Worm (Caenorhabditis elegans) whole organism, late embryonic: ENCODE data around the gene tpa-1.

ENCODE experiments used
- ceh-31 ChIP-seq: sonication (generic microtip); optimal IDR thresholded peaks from 2 replicates; lab custom pipeline; 2016; ENCODE audit warnings: missing genetic modification characterization, missing compliant biosample characterization
- che-1 ChIP-seq: sonication (generic microtip); optimal IDR thresholded peaks from 2 replicates; lab custom pipeline; 2016; ENCODE audit warnings: mild to moderate bottlenecking, missing genetic modification characterization, missing compliant biosample characterization
- hlh-13 ChIP-seq: fragments of 200-800 bp; sonication (Bioruptor generic); optimal IDR thresholded peaks from 2 replicates; lab custom pipeline; 2018; ENCODE audit warnings: mild to moderate bottlenecking, missing genetic modification characterization, missing compliant biosample characterization
- pat-9 ChIP-seq: fragments of 200-800 bp; sonication (Bioruptor generic); optimal IDR thresholded peaks from 2 replicates; lab custom pipeline; 2018; ENCODE audit warnings: mild to moderate bottlenecking, missing genetic modification characterization, moderate library complexity, missing compliant biosample characterization
- pha-4 ChIP-seq: fragments of 150-350 bp; optimal IDR thresholded peaks from 2 replicates; lab custom pipeline; 2018; ENCODE audit warnings: missing biosample characterization, missing genetic modification reagents, missing genetic modification characterization
- pqm-1 ChIP-seq: sonication (generic microtip); optimal IDR thresholded peaks from 2 replicates; lab custom pipeline; 2016; ENCODE audit warnings: missing genetic modification characterization, missing compliant biosample characterization
- sox-4 ChIP-seq: sonication (generic microtip); optimal IDR thresholded peaks from 2 replicates; lab custom pipeline; 2017; ENCODE audit warnings: mild to moderate bottlenecking, missing genetic modification characterization, inconsistent platforms, missing compliant biosample characterization
- zip-5 ChIP-seq: sonication (generic microtip); optimal IDR thresholded peaks from 2 replicates; lab custom pipeline; 2016; ENCODE audit warnings: missing genetic modification characterization, missing compliant biosample characterization

ce11 chrIV:76070-76469 lies 15.7 kb upstream of the tpa-1 start, which contains the start of gene T05C7.8:
- TF ChIP-seq ceh-31 (no peak), hlh-13 (GFP tag; lab: Kevin White, UChicago) (no peak), pqm-1 (tag; lab: Kevin White, UChicago) (no peak), zip-5 (tag; lab: Kevin White, UChicago) (no peak), pha-4 (tag; lab: Kevin White, UChicago) (no peak), sox-4 (tag; lab: Kevin White, UChicago) (no peak), che-1 (tag; lab: Kevin White, UChicago) (no peak), pat-9 (no peak)
